Worm (Caenorhabditis elegans): ENCODE data around the gene xbx-3.

The xbx-3 gene

DNA sequence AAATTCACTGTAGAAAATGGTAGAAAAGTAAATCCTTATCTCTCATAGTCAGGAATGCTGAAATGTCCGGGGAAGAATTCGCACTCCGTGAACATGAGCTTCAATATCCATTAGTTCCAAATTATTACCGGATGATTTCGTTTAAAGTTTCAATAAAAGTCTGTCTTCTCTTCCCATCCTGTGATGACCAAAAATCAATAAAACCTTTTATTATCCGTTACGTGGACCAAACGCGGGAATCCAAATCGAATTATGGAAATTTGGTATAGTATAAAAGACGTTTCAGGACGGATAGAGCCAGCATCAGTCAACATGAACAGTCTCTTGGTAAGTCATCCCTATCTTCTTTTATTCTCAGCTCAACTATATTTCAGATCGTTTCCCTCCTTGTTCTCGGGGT is 31.5 kb upstream of the xbx-3 start, which contains the start of gene C05B5.11:
Gene C05B5.11 (plus strand): TSS at position 301 of the 400 bp plus-strand sequence.
- TF ChIP-seq jun-1 (tag; optimal IDR thresholded peaks at IDR 0.05), result no peak
- TF ChIP-seq nhr-237 (tag; optimal IDR thresholded peaks at IDR 0.05), result no peak
- TF ChIP-seq mxl-3 (GFP tag; optimal IDR thresholded peaks at IDR 0.05), result no peak
- TF ChIP-seq nhr-6 (tag; optimal IDR thresholded peaks at IDR 0.05), result no peak
- TF ChIP-seq aha-1 (tag), result no peak
- no peak for TF ChIP-seq fkh-10 (GFP tag; optimal IDR thresholded peaks at IDR 0.05)
- no peak for TF ChIP-seq nhr-76 (tag; optimal IDR thresholded peaks at IDR 0.05)
- no peak for TF ChIP-seq nhr-25 (tag; optimal IDR thresholded peaks at IDR 0.05; ENCODE audit: borderline replicate concordance, insufficient read depth)
- no peak for TF ChIP-seq cey-2 (tag; optimal IDR thresholded peaks at IDR 0.05; ENCODE audit: borderline replicate concordance, insufficient read depth)
- TF ChIP-seq dmd-8 (GFP tag; IDR thresholded peaks at IDR 0.05), result no peak
- TF ChIP-seq ceh-28 (tag; optimal IDR thresholded peaks at IDR 0.05), result no peak
- no peak for TF ChIP-seq pqm-1 (tag; optimal IDR thresholded peaks at IDR 0.05)
- TF ChIP-seq madf-9 (GFP tag; conservative IDR thresholded peaks at IDR 0.05), result no peak
- TF ChIP-seq ceh-82 (tag; optimal IDR thresholded peaks at IDR 0.05), result no peak
- TF ChIP-seq aly-2 (tag; optimal IDR thresholded peaks at IDR 0.05), result no peak

DNA sequence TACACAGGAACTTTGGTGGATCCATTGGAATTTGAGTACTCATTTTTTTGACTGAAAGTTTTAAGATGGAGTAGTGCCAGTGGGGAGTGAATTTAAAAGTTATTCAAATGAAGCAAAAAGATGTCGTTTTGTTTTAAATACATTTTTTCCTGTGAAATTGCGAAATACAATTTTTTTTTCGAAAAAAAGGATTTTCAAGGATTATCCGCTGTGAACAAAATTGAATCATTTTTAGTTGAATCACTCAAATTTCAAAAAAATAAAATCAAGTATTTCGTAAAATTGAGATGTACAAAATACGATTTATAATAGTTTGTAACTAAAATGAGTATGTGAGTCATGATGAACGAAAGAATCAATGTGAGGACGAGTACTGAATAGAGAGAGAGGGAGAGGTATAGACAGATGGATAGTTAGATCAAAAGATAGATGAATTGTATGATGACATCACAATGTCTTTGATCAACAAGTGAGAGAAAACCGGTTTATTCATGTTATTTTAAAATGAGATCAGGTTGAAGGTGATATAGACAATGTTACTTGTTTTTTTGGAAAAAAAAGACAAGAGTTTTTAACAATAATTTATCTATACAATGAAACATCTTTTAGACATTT is 28.9 kb upstream of the xbx-3 start, which contains the start of gene C05B5.8:
Gene C05B5.8 (minus strand): TSS at position 51 of the 615 bp plus-strand sequence.
- TF ChIP-seq unc-62 (GFP tag; optimal IDR thresholded peaks at IDR 0.05 in 1 of 2) (peak in 1 of 2 experiments; percentile 79), unc-62 (tag; optimal IDR thresholded peaks at IDR 0.05) (no peak), aha-1 (tag) (peak; percentile 60), nhr-102 (tag; optimal IDR thresholded peaks at IDR 0.05) (no peak), hlh-30 (tag; optimal IDR thresholded peaks at IDR 0.05; ENCODE audit: insufficient read depth) (peak; percentile 14), cey-2 (tag; optimal IDR thresholded peaks at IDR 0.05; ENCODE audit: borderline replicate concordance, insufficient read depth) (peak; percentile 50)

DNA sequence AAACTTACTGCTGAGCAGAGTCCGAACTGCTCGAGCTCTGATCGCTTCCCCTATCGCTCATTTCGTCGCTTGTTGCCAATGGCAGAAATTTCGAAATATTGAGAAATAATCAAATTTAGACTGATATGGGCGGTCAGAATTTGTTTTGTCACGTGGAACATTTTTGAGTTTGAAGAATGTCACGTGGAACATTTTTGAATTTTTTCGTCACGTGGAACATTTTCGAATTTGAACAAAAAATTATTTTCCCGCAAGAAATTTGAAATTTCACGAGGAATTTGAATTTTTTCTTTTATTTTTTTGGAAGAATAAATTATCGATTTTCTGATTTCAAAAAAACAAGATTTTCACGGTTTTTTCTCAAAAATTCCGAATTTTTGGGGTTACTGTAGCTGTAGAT is 25.6 kb upstream of the xbx-3 start, which contains the start of gene fbxa-155:
Gene fbxa-155 (minus strand): TSS at position 101 of the 400 bp plus-strand sequence.
- TF ChIP-seq lin-13 (GFP tag; optimal IDR thresholded peaks at IDR 0.05) (no peak), lsy-2 (tag; optimal IDR thresholded peaks at IDR 0.05) (no peak), lin-1 (GFP tag; IDR thresholded peaks at IDR 0.05) (no peak), pha-4 (GFP tag; IDR thresholded peaks at IDR 0.05) (no peak), pha-4 (tag; optimal IDR thresholded peaks at IDR 0.05) (no peak), nhr-76 (tag; optimal IDR thresholded peaks at IDR 0.05) (no peak), ZK546.5 (tag; optimal IDR thresholded peaks at IDR 0.05) (no peak), jun-1 (tag; optimal IDR thresholded peaks at IDR 0.05) (no peak), cey-2 (tag; optimal IDR thresholded peaks at IDR 0.05; ENCODE audit: borderline replicate concordance, insufficient read depth) (no peak), egl-27 (tag; optimal IDR thresholded peaks at IDR 0.05) (no peak), lim-7 (GFP tag; IDR thresholded peaks at IDR 0.05) (no peak), F49E8.2 (tag; optimal IDR thresholded peaks at IDR 0.05; ENCODE audit: borderline replicate concordance) (no peak), nhr-111 (GFP tag; optimal IDR thresholded peaks at IDR 0.05) (no peak), fos-1 (tag; optimal IDR thresholded peaks at IDR 0.05) (no peak), tag-97 (GFP tag; IDR thresholded peaks at IDR 0.05) (no peak), nhr-28 (tag; optimal IDR thresholded peaks at IDR 0.05) (no peak), egl-43 (GFP tag; IDR thresholded peaks at IDR 0.05) (no peak)

DNA sequence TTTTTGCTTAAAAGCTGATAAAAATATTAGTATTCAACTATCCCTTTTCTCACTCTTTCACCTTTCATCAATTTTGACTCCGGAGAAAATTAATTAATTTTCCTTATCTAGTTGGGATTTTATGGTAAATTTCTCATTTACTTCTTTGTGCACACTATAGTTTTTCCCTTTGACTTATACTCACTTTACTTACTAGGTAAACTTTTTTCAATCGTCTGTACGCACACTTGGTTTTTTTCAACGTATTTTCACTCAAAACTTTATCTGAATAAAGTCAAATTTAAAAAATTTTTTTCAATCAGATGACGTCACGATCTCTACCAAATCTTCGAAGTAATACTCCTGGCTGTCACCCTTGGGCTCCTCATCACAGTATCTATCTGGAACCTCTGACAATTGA is 23.6 kb upstream of the xbx-3 start, which contains the start of gene C05B5.16:
Gene C05B5.16 (plus strand): TSS at position 301 of the 400 bp plus-strand sequence.
- TF ChIP-seq ceh-82 (tag; optimal IDR thresholded peaks at IDR 0.05) (no peak), ztf-7 (tag; optimal IDR thresholded peaks at IDR 0.05) (no peak), F37D6.2 (tag; optimal IDR thresholded peaks at IDR 0.05) (no peak), zag-1 (tag; optimal IDR thresholded peaks at IDR 0.05) (no peak), zip-2 (tag; optimal IDR thresholded peaks at IDR 0.05) (no peak), ceh-62 (tag; optimal IDR thresholded peaks at IDR 0.05) (no peak), nhr-102 (tag; optimal IDR thresholded peaks at IDR 0.05) (no peak)

Measured in whole organism, L4 larva.